In genomic region chr3R:10605038-10605437, dm6 we compare ENCODE assay signal across 1 fruit fly cellular context.
TF ChIP-seq lines count a peak whose summit lies in the region.

No protein-coding gene starts in this region.

TF ChIP-seq in whole organism, embryonic, 481 proteins besides CTCF, POLR2A, EP300 and RAD21 (continued from another document):
- 0 out of 3 replicates have a peak, but pooled peaks have one; percentile 12 for TF ChIP-seq jigr1 (GFP tag; IDR thresholded peaks at IDR 0.05; lab: Robert Waterston, UW)
- TF ChIP-seq CG11398 (GFP tag; optimal IDR thresholded peaks at IDR 0.05; lab: Kevin White, UChicago) = no peak
- TF ChIP-seq CG33557 (GFP tag; optimal IDR thresholded peaks at IDR 0.05; lab: Kevin White, UChicago) = peak; percentile 2
- TF ChIP-seq kah (GFP tag; optimal IDR thresholded peaks at IDR 0.05; lab: Kevin White, UChicago) = no peak
- TF ChIP-seq mirr (GFP tag; optimal IDR thresholded peaks at IDR 0.05; lab: Kevin White, UChicago) = peak; percentile 37
- TF ChIP-seq org-1 (GFP tag; optimal IDR thresholded peaks at IDR 0.05; lab: Kevin White, UChicago) = no peak
- TF ChIP-seq Dbx (GFP tag; IDR thresholded peaks at IDR 0.05; lab: Robert Waterston, UW) = 0 out of 3 replicates have a peak, but pooled peaks have one; percentile 21
- TF ChIP-seq CG11093 (GFP tag; IDR thresholded peaks at IDR 0.05; lab: Robert Waterston, UW) = 0 out of 3 replicates have a peak, but pooled peaks have one; percentile 24
- TF ChIP-seq Hey (tag; optimal IDR thresholded peaks at IDR 0.05; lab: Kevin White, UChicago) = peak; percentile 23
- TF ChIP-seq CG6791 (GFP tag; IDR thresholded peaks at IDR 0.05; lab: Robert Waterston, UW; ENCODE audit: partially characterized antibody) = no peak
- peak; percentile 50; the same call in 1 of the 2 replicates for TF ChIP-seq bbx (GFP tag; IDR thresholded peaks at IDR 0.05; lab: Robert Waterston, UW; ENCODE audit: partially characterized antibody)
- peak; percentile 96 for TF ChIP-seq ash1 (GFP tag; optimal IDR thresholded peaks at IDR 0.05; lab: Kevin White, UChicago)
- 0 out of 2 replicates have a peak, but pooled peaks have one; percentile 21 for TF ChIP-seq CG32767 (GFP tag; IDR thresholded peaks at IDR 0.05; lab: Robert Waterston, UW)
- TF ChIP-seq Kr (GFP tag; optimal IDR thresholded peaks at IDR 0.05; lab: Kevin White, UChicago) = peak; percentile 54
- TF ChIP-seq CG14667 (GFP tag; IDR thresholded peaks at IDR 0.05; lab: Robert Waterston, UW) = no peak
- TF ChIP-seq Med (GFP tag; lab: Kevin White, UChicago) = peak; percentile 78
- no peak for TF ChIP-seq Max (GFP tag; optimal IDR thresholded peaks at IDR 0.05; lab: Kevin White, UChicago)
- TF ChIP-seq CG6813 (GFP tag; optimal IDR thresholded peaks at IDR 0.05; lab: Kevin White, UChicago) = peak; percentile 26
- TF ChIP-seq Bgb (GFP tag; IDR thresholded peaks at IDR 0.05; lab: Robert Waterston, UW; ENCODE audit: partially characterized antibody) = no peak
- TF ChIP-seq CG31441 (GFP tag; IDR thresholded peaks at IDR 0.05; lab: Robert Waterston, UW) = 0 out of 2 replicates have a peak, but pooled peaks have one; percentile 11
- TF ChIP-seq Blimp-1 (GFP tag; optimal IDR thresholded peaks at IDR 0.05; lab: Kevin White, UChicago) = no peak
- peak; percentile 45 for TF ChIP-seq Deaf1 (tag; optimal IDR thresholded peaks at IDR 0.05; lab: Kevin White, UChicago)
- 0 out of 3 replicates have a peak, but pooled peaks have one; percentile 15 for TF ChIP-seq z (GFP tag; IDR thresholded peaks at IDR 0.05; lab: Robert Waterston, UW)
- no peak for TF ChIP-seq CG7839 (tag; optimal IDR thresholded peaks at IDR 0.05; lab: Kevin White, UChicago)
- TF ChIP-seq Nf-YC (tag; optimal IDR thresholded peaks at IDR 0.05; lab: Kevin White, UChicago) = peak; percentile 27
- 0 out of 2 replicates have a peak, but pooled peaks have one; percentile 5 for TF ChIP-seq CG17328 (GFP tag; IDR thresholded peaks at IDR 0.05; lab: Robert Waterston, UW)
- no peak; the same call in 1 of the 2 replicates for TF ChIP-seq unc-4 (GFP tag; IDR thresholded peaks at IDR 0.05; lab: Robert Waterston, UW; ENCODE audit: partially characterized antibody)
- TF ChIP-seq slp2 (GFP tag; optimal IDR thresholded peaks at IDR 0.05; lab: Kevin White, UChicago) = no peak
- no peak for TF ChIP-seq slbo (GFP tag; IDR thresholded peaks at IDR 0.05; lab: Robert Waterston, UW)
- TF ChIP-seq CG12299 (tag; optimal IDR thresholded peaks at IDR 0.05; lab: Kevin White, UChicago) = no peak
- 0 out of 2 replicates have a peak, but pooled peaks have one; percentile 39 for TF ChIP-seq Adf1 (GFP tag; IDR thresholded peaks at IDR 0.05; lab: Robert Waterston, UW)
- TF ChIP-seq HmgD (GFP tag; optimal IDR thresholded peaks at IDR 0.05; lab: Kevin White, UChicago) = peak; percentile 2
- TF ChIP-seq dysf (GFP tag; IDR thresholded peaks at IDR 0.05; lab: Robert Waterston, UW) = 0 out of 3 replicates have a peak, but pooled peaks have one; percentile 36
- no peak for TF ChIP-seq CG11456 (GFP tag; IDR thresholded peaks at IDR 0.05; lab: Robert Waterston, UW)
- TF ChIP-seq grn (GFP tag; optimal IDR thresholded peaks at IDR 0.05; lab: Kevin White, UChicago) = peak; percentile 11
- peak; percentile 3 for TF ChIP-seq CG13775 (GFP tag; optimal IDR thresholded peaks at IDR 0.05; lab: Kevin White, UChicago)
- no peak for TF ChIP-seq vnd (GFP tag; IDR thresholded peaks at IDR 0.05; lab: Robert Waterston, UW; ENCODE audit: partially characterized antibody)
- TF ChIP-seq CG10543 (GFP tag; optimal IDR thresholded peaks at IDR 0.05; lab: Kevin White, UChicago) = peak; percentile 74
- peak; percentile 7 for TF ChIP-seq CG18619 (GFP tag; optimal IDR thresholded peaks at IDR 0.05; lab: Kevin White, UChicago)
- TF ChIP-seq CG6683 (GFP tag; optimal IDR thresholded peaks at IDR 0.05; lab: Kevin White, UChicago) = no peak
- peak; percentile 84; the same call in 2 of the 4 replicates for TF ChIP-seq chinmo (GFP tag; IDR thresholded peaks at IDR 0.05; lab: Robert Waterston, UW; ENCODE audit: partially characterized antibody)
- TF ChIP-seq ftz-f1 (GFP tag; optimal IDR thresholded peaks at IDR 0.05; lab: Kevin White, UChicago) = peak; percentile 88
- TF ChIP-seq Lhr (GFP tag; optimal IDR thresholded peaks at IDR 0.05; lab: Kevin White, UChicago) = no peak
- TF ChIP-seq cg (GFP tag; optimal IDR thresholded peaks at IDR 0.05; lab: Kevin White, UChicago) = peak; percentile 27
- TF ChIP-seq rib (GFP tag; IDR thresholded peaks at IDR 0.05; lab: Robert Waterston, UW) = 0 out of 2 replicates have a peak, but pooled peaks have one; percentile 13
- peak; percentile 20 for TF ChIP-seq CoRest (tag; optimal IDR thresholded peaks at IDR 0.05; lab: Kevin White, UChicago)
- no peak for TF ChIP-seq tx (GFP tag; optimal IDR thresholded peaks at IDR 0.05; lab: Kevin White, UChicago)
- peak; percentile 25 for TF ChIP-seq abd-A (tag; optimal IDR thresholded peaks at IDR 0.05; lab: Kevin White, UChicago)
- TF ChIP-seq ci (GFP tag; IDR thresholded peaks at IDR 0.05; lab: Robert Waterston, UW) = peak; percentile 58; the same call in 2 of the 3 replicates
- peak; percentile 9 for TF ChIP-seq pros (GFP tag; optimal IDR thresholded peaks at IDR 0.05; lab: Kevin White, UChicago)
- TF ChIP-seq vvl (GFP tag; IDR thresholded peaks at IDR 0.05; lab: Robert Waterston, UW) = peak; percentile 41; the same call in 1 of the 2 replicates
- TF ChIP-seq grau (tag; optimal IDR thresholded peaks at IDR 0.05; lab: Kevin White, UChicago) = no peak
- TF ChIP-seq CG14710 (tag; optimal IDR thresholded peaks at IDR 0.05; lab: Kevin White, UChicago) = peak; percentile 6
- peak; percentile 50 for TF ChIP-seq sd (tag; optimal IDR thresholded peaks at IDR 0.05; lab: Kevin White, UChicago)
- 0 out of 2 replicates have a peak, but pooled peaks have one; percentile 32 for TF ChIP-seq CG4360 (GFP tag; IDR thresholded peaks at IDR 0.05; lab: Robert Waterston, UW)
- TF ChIP-seq Sox102F (GFP tag; optimal IDR thresholded peaks at IDR 0.05; lab: Kevin White, UChicago) = no peak
- TF ChIP-seq so (GFP tag; IDR thresholded peaks at IDR 0.05; lab: Robert Waterston, UW) = peak; percentile 19; the same call in 1 of the 3 replicates
- TF ChIP-seq otp (GFP tag; IDR thresholded peaks at IDR 0.05; lab: Robert Waterston, UW) = 0 out of 3 replicates have a peak, but pooled peaks have one; percentile 53
- no peak for TF ChIP-seq dpn (GFP tag; optimal IDR thresholded peaks at IDR 0.05; lab: Kevin White, UChicago)
- TF ChIP-seq fd64A (GFP tag; optimal IDR thresholded peaks at IDR 0.05; lab: Kevin White, UChicago) = peak; percentile 10
- TF ChIP-seq Hr78 (GFP tag; optimal IDR thresholded peaks at IDR 0.05; lab: Kevin White, UChicago) = peak in 1 of 2 experiments; percentile 85
- no peak for TF ChIP-seq gfzf (GFP tag; optimal IDR thresholded peaks at IDR 0.05; lab: Kevin White, UChicago)
- TF ChIP-seq CG2199 (GFP tag; IDR thresholded peaks at IDR 0.05; lab: Robert Waterston, UW) = peak; percentile 90; the same call in 2 of the 3 replicates
- no peak for TF ChIP-seq bowl (GFP tag; IDR thresholded peaks at IDR 0.05; lab: Robert Waterston, UW)
- peak; percentile 51 for TF ChIP-seq CG18476 (GFP tag; optimal IDR thresholded peaks at IDR 0.05; lab: Kevin White, UChicago)
- TF ChIP-seq corto (GFP tag; optimal IDR thresholded peaks at IDR 0.05; lab: Kevin White, UChicago) = no peak
- 0 out of 2 replicates have a peak, but pooled peaks have one; percentile 28 for TF ChIP-seq CG11247 (GFP tag; IDR thresholded peaks at IDR 0.05; lab: Robert Waterston, UW)
- TF ChIP-seq CG10959 (GFP tag; IDR thresholded peaks at IDR 0.05; lab: Robert Waterston, UW) = 0 out of 2 replicates have a peak, but pooled peaks have one; percentile 23
- no peak for TF ChIP-seq Abd-B (GFP tag; optimal IDR thresholded peaks at IDR 0.05; lab: Kevin White, UChicago)
- no peak for TF ChIP-seq ham (GFP tag; IDR thresholded peaks at IDR 0.05; lab: Robert Waterston, UW)
- peak; percentile 42 for TF ChIP-seq CG4707 (GFP tag; optimal IDR thresholded peaks at IDR 0.05; lab: Kevin White, UChicago)
- peak; percentile 33 for TF ChIP-seq CrebB (tag; optimal IDR thresholded peaks at IDR 0.05; lab: Kevin White, UChicago)
- TF ChIP-seq klu (GFP tag; IDR thresholded peaks at IDR 0.05; lab: Robert Waterston, UW) = no peak
- TF ChIP-seq E2f2 (GFP tag; IDR thresholded peaks at IDR 0.05; lab: Robert Waterston, UW) = peak; percentile 15; the same call in 1 of the 2 replicates
- TF ChIP-seq Ptx1 (GFP tag; IDR thresholded peaks at IDR 0.05; lab: Robert Waterston, UW) = peak; percentile 28; the same call in 1 of the 2 replicates
- no peak for TF ChIP-seq tgo (GFP tag; IDR thresholded peaks at IDR 0.05; lab: Robert Waterston, UW)
- TF ChIP-seq tap (tag; optimal IDR thresholded peaks at IDR 0.05; lab: Kevin White, UChicago) = no peak
- no peak for TF ChIP-seq jing (GFP tag; optimal IDR thresholded peaks at IDR 0.05; lab: Kevin White, UChicago)
- no peak for TF ChIP-seq tna (GFP tag; IDR thresholded peaks at IDR 0.05; lab: Robert Waterston, UW; ENCODE audit: partially characterized antibody)
- TF ChIP-seq sr (GFP tag; IDR thresholded peaks at IDR 0.05; lab: Robert Waterston, UW) = 0 out of 3 replicates have a peak, but pooled peaks have one; percentile 11
- peak; percentile 32 for TF ChIP-seq twi (tag; optimal IDR thresholded peaks at IDR 0.05; lab: Kevin White, UChicago)
- TF ChIP-seq Bteb2 (GFP tag; optimal IDR thresholded peaks at IDR 0.05; lab: Kevin White, UChicago) = no peak
- TF ChIP-seq pb (GFP tag; optimal IDR thresholded peaks at IDR 0.05; lab: Kevin White, UChicago) = peak; percentile 15
- no peak for TF ChIP-seq Dfd (GFP tag; optimal IDR thresholded peaks at IDR 0.05; lab: Kevin White, UChicago)
- TF ChIP-seq CG34376 (GFP tag; optimal IDR thresholded peaks at IDR 0.05; lab: Kevin White, UChicago) = peak; percentile 47
- TF ChIP-seq CG18599 (GFP tag; optimal IDR thresholded peaks at IDR 0.05; lab: Kevin White, UChicago) = peak; percentile 15
- TF ChIP-seq CG18262 (tag; optimal IDR thresholded peaks at IDR 0.05; lab: Kevin White, UChicago) = peak; percentile 16
- TF ChIP-seq Atf3 (GFP tag; optimal IDR thresholded peaks at IDR 0.05; lab: Kevin White, UChicago) = peak; percentile 17
- peak; percentile 4 for TF ChIP-seq nerfin-1 (tag; optimal IDR thresholded peaks at IDR 0.05; lab: Kevin White, UChicago)
- no peak for TF ChIP-seq CG7271 (tag; optimal IDR thresholded peaks at IDR 0.05; lab: Kevin White, UChicago)
